Fruit fly (Drosophila melanogaster): ENCODE measurements around the gene CenG1A.

CenG1A gene

DNA sequence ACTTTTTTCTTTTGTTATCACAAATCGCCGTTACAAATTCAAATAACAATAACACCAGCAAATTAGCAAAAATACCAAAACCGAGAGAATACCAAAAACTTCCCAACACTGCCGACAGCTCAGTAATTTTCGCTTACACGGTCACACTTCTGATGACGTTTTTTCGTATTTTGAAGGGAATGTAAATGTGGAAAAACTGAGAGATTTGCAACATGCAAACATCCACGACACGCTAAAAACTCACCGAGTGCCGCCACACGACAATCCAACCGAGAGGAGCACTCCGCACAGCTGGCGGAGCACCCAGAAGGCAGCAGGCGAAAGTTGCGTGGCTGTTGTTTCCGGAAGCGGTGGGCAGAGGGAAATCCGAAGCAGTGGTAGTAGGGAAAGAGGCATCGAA is 42.0 kb upstream of the CenG1A start, which contains the start of gene Sec71 (continued):
- TF ChIP-seq chm (GFP tag; IDR thresholded peaks at IDR 0.05) (no peak), CG12391 (tag; optimal IDR thresholded peaks at IDR 0.05) (no peak), CG2129 (GFP tag; IDR thresholded peaks at IDR 0.05; ENCODE audit: partially characterized antibody) (no peak), CG9797 (GFP tag; optimal IDR thresholded peaks at IDR 0.05) (peak; percentile 86), ci (GFP tag; IDR thresholded peaks at IDR 0.05) (no peak), Abd-B (GFP tag; optimal IDR thresholded peaks at IDR 0.05) (no peak), Stat92E (GFP tag; optimal IDR thresholded peaks at IDR 0.05) (peak in 1 of 3 experiments; percentile 14), CG17361 (GFP tag; IDR thresholded peaks at IDR 0.05) (no peak), tgo (GFP tag; IDR thresholded peaks at IDR 0.05) (no peak), caup (GFP tag; optimal IDR thresholded peaks at IDR 0.05; ENCODE audit: severe bottlenecking) (no peak), tin (GFP tag; optimal IDR thresholded peaks at IDR 0.05) (no peak), MBD-R2 (GFP tag; IDR thresholded peaks at IDR 0.05) (peak; percentile 64), crp (GFP tag; optimal IDR thresholded peaks at IDR 0.05) (no peak), CG12104 (GFP tag; optimal IDR thresholded peaks at IDR 0.05) (no peak), zen2 (GFP tag; IDR thresholded peaks at IDR 0.05; ENCODE audit: partially characterized antibody) (no peak), B-H1 (GFP tag; IDR thresholded peaks at IDR 0.05) (no peak), h (optimal IDR thresholded peaks at IDR 0.05) (no peak), CG17385 (GFP tag; optimal IDR thresholded peaks at IDR 0.05) (no peak), corto (GFP tag; optimal IDR thresholded peaks at IDR 0.05) (no peak), aop (GFP tag; IDR thresholded peaks at IDR 0.05) (no peak), CG31224 (GFP tag; IDR thresholded peaks at IDR 0.05) (no peak), Ravus (GFP tag; IDR thresholded peaks at IDR 0.05) (no peak), grau (tag; optimal IDR thresholded peaks at IDR 0.05) (no peak), hkb (optimal IDR thresholded peaks at IDR 0.05) (no peak), hkb (GFP tag; IDR thresholded peaks at IDR 0.05) (no peak), en (GFP tag; optimal IDR thresholded peaks at IDR 0.05) (no peak), gt (GFP tag; IDR thresholded peaks at IDR 0.05) (no peak), Nf-YA (GFP tag; IDR thresholded peaks at IDR 0.05) (no peak), ATbp (GFP tag; optimal IDR thresholded peaks at IDR 0.05) (no peak), eve (GFP tag; optimal IDR thresholded peaks at IDR 0.05) (no peak), BEAF-32 (GFP tag; optimal IDR thresholded peaks at IDR 0.05) (peak; percentile 31), Adf1 (GFP tag; IDR thresholded peaks at IDR 0.05) (no peak), CG10543 (GFP tag; optimal IDR thresholded peaks at IDR 0.05) (no peak), CG1024 (GFP tag; IDR thresholded peaks at IDR 0.05) (no peak), CG17359 (tag; optimal IDR thresholded peaks at IDR 0.05) (no peak), klu (GFP tag; IDR thresholded peaks at IDR 0.05) (no peak), CG14441 (GFP tag; IDR thresholded peaks at IDR 0.05) (no peak), lola (GFP tag; optimal IDR thresholded peaks at IDR 0.05) (no peak), chn (GFP tag; optimal IDR thresholded peaks at IDR 0.05) (no peak), danr (GFP tag; IDR thresholded peaks at IDR 0.05) (no peak), CG32532 (GFP tag; IDR thresholded peaks at IDR 0.05) (no peak), eyg (GFP tag; optimal IDR thresholded peaks at IDR 0.05) (no peak), emc (GFP tag; optimal IDR thresholded peaks at IDR 0.05) (no peak), CG4707 (GFP tag; optimal IDR thresholded peaks at IDR 0.05) (no peak), CG2120 (GFP tag; optimal IDR thresholded peaks at IDR 0.05) (peak; percentile 3), Ptx1 (GFP tag; IDR thresholded peaks at IDR 0.05) (no peak), amos (GFP tag; IDR thresholded peaks at IDR 0.05; ENCODE audit: partially characterized antibody) (no peak), Nf-YC (tag; optimal IDR thresholded peaks at IDR 0.05) (no peak), al (GFP tag; IDR thresholded peaks at IDR 0.05) (no peak), cas (GFP tag; IDR thresholded peaks at IDR 0.05) (no peak), HmgZ (tag; optimal IDR thresholded peaks at IDR 0.05) (peak; percentile 48), H15 (GFP tag; IDR thresholded peaks at IDR 0.05) (no peak), Hr39 (optimal IDR thresholded peaks at IDR 0.05) (no peak)

Data from whole organism, embryonic.